Worm (Caenorhabditis elegans) whole organism, L4 larva: ENCODE data around the gene Y69E1A.4.
A peak's percentile ranks its signal among the peaks of the same experiment; 100 is the strongest.

Experiments used
- F10B5.3 ChIP-seq: sonication (generic microtip); optimal IDR thresholded peaks from 2 replicates; lab custom pipeline; 2016; ENCODE audit warnings: mild to moderate bottlenecking, missing genetic modification characterization, missing compliant biosample characterization
- F26F4.8 ChIP-seq: fragments of 200-800 bp; sonication (Bioruptor generic); conservative IDR thresholded peaks from 2 replicates; pipeline ENCODE4 v1.3.6; 2022; ENCODE audit warnings: missing genetic modification characterization, missing compliant biosample characterization
- F49E8.2 ChIP-seq: sonication (generic microtip); optimal IDR thresholded peaks from 2 replicates; lab custom pipeline; 2016; ENCODE audit warnings: missing compliant biosample characterization, mild to moderate bottlenecking, missing genetic modification characterization, borderline replicate concordance
- T26A8.4 ChIP-seq: fragments of 200-800 bp; sonication (Bioruptor generic); IDR thresholded peaks from 2 replicates; pipeline ENCODE4 v1.3.6; 2022; ENCODE audit warnings: missing genetic modification characterization, missing compliant biosample characterization
- Y105C5A.15 ChIP-seq: fragments of 200-800 bp; sonication (Bioruptor generic); IDR thresholded peaks from 2 replicates; pipeline ENCODE4 v1.3.6; 2022; ENCODE audit warnings: missing genetic modification characterization, missing compliant biosample characterization
- Y48G9A.11 ChIP-seq: fragments of 200-800 bp; sonication (Bioruptor generic); IDR thresholded peaks from 2 replicates; pipeline ENCODE4 v1.3.6; 2022; ENCODE audit warnings: missing genetic modification reagents, missing genetic modification characterization, missing compliant biosample characterization
- aly-2 ChIP-seq: sonication (generic microtip); optimal IDR thresholded peaks from 2 replicates; lab custom pipeline; 2018; ENCODE audit warnings: missing biosample characterization, missing genetic modification characterization
- ama-1 ChIP-seq: fragments of 150-350 bp; optimal IDR thresholded peaks from 2 replicates; lab custom pipeline; 2014; ENCODE audit warnings: inconsistent platforms, mixed read lengths
- attf-4 ChIP-seq: sonication (generic microtip); optimal IDR thresholded peaks from 3 replicates; lab custom pipeline; 2017; ENCODE audit warnings: missing biosample characterization, missing genetic modification characterization
- ces-1 ChIP-seq: fragments of 150-350 bp; sonication (generic microtip); optimal IDR thresholded peaks from 4 replicates; lab custom pipeline; 2014; ENCODE audit warnings: missing biosample characterization, missing genetic modification reagents, missing genetic modification characterization
- ctbp-1 ChIP-seq: fragments of 200-800 bp; sonication (Bioruptor generic); IDR thresholded peaks from 2 replicates; pipeline ENCODE4 v1.3.6; 2022; ENCODE audit warnings: missing genetic modification reagents, missing genetic modification characterization, missing compliant biosample characterization
- daf-19 ChIP-seq: fragments of 200-800 bp; sonication (Bioruptor generic); conservative IDR thresholded peaks from 2 replicates; pipeline ENCODE4 v1.3.6; 2022; ENCODE audit warnings: missing genetic modification characterization, missing compliant biosample characterization
- daf-8 ChIP-seq: fragments of 200-800 bp; sonication (Bioruptor generic); IDR thresholded peaks from 2 replicates; pipeline ENCODE4 v1.3.6; 2022; ENCODE audit warnings: missing genetic modification characterization, missing compliant biosample characterization
- dmd-6 ChIP-seq: fragments of 200-800 bp; sonication (Bioruptor generic); IDR thresholded peaks from 2 replicates; pipeline ENCODE4 v1.3.6; 2022; ENCODE audit warnings: missing genetic modification reagents, missing genetic modification characterization, missing compliant biosample characterization
- dmd-8 ChIP-seq: fragments of 200-800 bp; sonication (Bioruptor generic); IDR thresholded peaks from 2 replicates; pipeline ENCODE4 v1.3.6; 2022; ENCODE audit warnings: missing genetic modification characterization, missing compliant biosample characterization
- dmd-9 ChIP-seq: fragments of 200-800 bp; sonication (Bioruptor generic); IDR thresholded peaks from 2 replicates; pipeline ENCODE4 v1.3.6; 2022; ENCODE audit warnings: missing genetic modification reagents, missing genetic modification characterization, missing compliant biosample characterization
- dpl-1 ChIP-seq: fragments of 150-350 bp; optimal IDR thresholded peaks from 2 replicates; lab custom pipeline; 2014; ENCODE audit warnings: missing biosample characterization, missing genetic modification reagents, missing genetic modification characterization
- duxl-1 ChIP-seq: sonication (generic microtip); optimal IDR thresholded peaks from 2 replicates; lab custom pipeline; 2016; ENCODE audit warnings: mild to moderate bottlenecking, missing genetic modification characterization, moderate library complexity, missing compliant biosample characterization; ENCODE audit not compliant: poor library complexity
- dve-1 ChIP-seq: sonication (generic microtip); optimal IDR thresholded peaks from 2 replicates; lab custom pipeline; 2017; ENCODE audit warnings: antibody characterized with exemption, mild to moderate bottlenecking, missing genetic modification characterization, missing compliant biosample characterization; ENCODE audit not compliant: insufficient read depth
- egl-27 ChIP-seq: sonication (generic microtip); optimal IDR thresholded peaks from 3 replicates; lab custom pipeline; 2017; ENCODE audit warnings: missing biosample characterization, missing genetic modification reagents, missing genetic modification characterization
- fos-1 ChIP-seq: fragments of 150-350 bp; optimal IDR thresholded peaks from 2 replicates; lab custom pipeline; 2014; ENCODE audit warnings: missing biosample characterization, missing genetic modification characterization
- gei-8 ChIP-seq: fragments of 200-800 bp; sonication (Bioruptor generic); optimal IDR thresholded peaks from 2 replicates; lab custom pipeline; 2018; ENCODE audit warnings: mild to moderate bottlenecking, missing genetic modification characterization, missing compliant biosample characterization
- hmg-1.1 ChIP-seq: fragments of 200-800 bp; sonication (Bioruptor generic); IDR thresholded peaks from 2 replicates; pipeline ENCODE4 v1.3.6; 2022; ENCODE audit warnings: missing genetic modification reagents, missing genetic modification characterization, missing compliant biosample characterization
- jun-1 ChIP-seq: fragments of 150-350 bp; optimal IDR thresholded peaks from 2 replicates; lab custom pipeline; 2014; ENCODE audit warnings: missing biosample characterization, missing genetic modification reagents, missing genetic modification characterization
- lin-1 ChIP-seq: fragments of 200-800 bp; sonication (Bioruptor generic); IDR thresholded peaks from 2 replicates; pipeline ENCODE4 v1.3.6; 2022; ENCODE audit warnings: missing genetic modification reagents, missing genetic modification characterization, missing compliant biosample characterization
- lin-13 ChIP-seq: fragments of 150-350 bp; optimal IDR thresholded peaks from 2 replicates; lab custom pipeline; 2014; ENCODE audit warnings: missing biosample characterization, missing genetic modification reagents, missing genetic modification characterization
- lin-38 ChIP-seq: fragments of 200-800 bp; sonication (Bioruptor generic); IDR thresholded peaks from 2 replicates; pipeline ENCODE4 v1.3.6; 2022; ENCODE audit warnings: missing genetic modification reagents, missing genetic modification characterization, missing compliant biosample characterization
- lin-39 ChIP-seq: fragments of 150-350 bp; optimal IDR thresholded peaks from 2 replicates; lab custom pipeline; 2014; ENCODE audit warnings: missing biosample characterization, missing genetic modification reagents, missing genetic modification characterization
- madf-9 ChIP-seq: fragments of 200-800 bp; sonication (Bioruptor generic); conservative IDR thresholded peaks from 2 replicates; pipeline ENCODE4 v1.3.6; 2022; ENCODE audit warnings: missing genetic modification reagents, missing genetic modification characterization, missing compliant biosample characterization
- mdl-1 ChIP-seq, 2 experiments: fragments of 150-350 bp in 1 of 2; sonication (generic microtip) in 1 of 2; optimal IDR thresholded peaks; 2 replicates each; lab custom pipeline; 2014 to 2017; ENCODE audit warnings: missing biosample characterization in 2 of 2, missing genetic modification characterization in 2 of 2
- mdt-29 ChIP-seq: fragments of 200-800 bp; sonication (Bioruptor generic); IDR thresholded peaks from 2 replicates; pipeline ENCODE4 v1.3.6; 2022; ENCODE audit warnings: missing genetic modification reagents, missing genetic modification characterization, missing compliant biosample characterization
- mep-1 ChIP-seq: fragments of 150-350 bp; sonication (generic microtip); optimal IDR thresholded peaks from 3 replicates; lab custom pipeline; 2014; ENCODE audit warnings: missing biosample characterization, missing genetic modification characterization
- mes-2 ChIP-seq: sonication (generic microtip); optimal IDR thresholded peaks from 2 replicates; lab custom pipeline; 2016; ENCODE audit warnings: missing genotype, mild to moderate bottlenecking, missing genetic modification characterization, missing compliant biosample characterization; ENCODE audit not compliant: poor library complexity, severe bottlenecking
- mxl-2 ChIP-seq: fragments of 200-800 bp; sonication (Bioruptor generic); conservative IDR thresholded peaks from 2 replicates; pipeline ENCODE4 v1.3.6; 2022; ENCODE audit warnings: missing genetic modification reagents, missing genetic modification characterization, missing compliant biosample characterization
- nhr-10 ChIP-seq: fragments of 150-350 bp; optimal IDR thresholded peaks from 2 replicates; lab custom pipeline; 2014; ENCODE audit warnings: missing biosample characterization, missing genetic modification characterization
- nhr-11 ChIP-seq: fragments of 150-350 bp; optimal IDR thresholded peaks from 2 replicates; lab custom pipeline; 2014; ENCODE audit warnings: missing biosample characterization, missing genetic modification characterization
- nhr-111 ChIP-seq: fragments of 200-800 bp; sonication (Bioruptor generic); optimal IDR thresholded peaks from 2 replicates; lab custom pipeline; 2018; ENCODE audit warnings: mild to moderate bottlenecking, missing genetic modification characterization, missing compliant biosample characterization
- nhr-48 ChIP-seq: sonication (generic microtip); optimal IDR thresholded peaks from 2 replicates; lab custom pipeline; 2016; ENCODE audit warnings: mild to moderate bottlenecking, missing genetic modification characterization, missing compliant biosample characterization
- nhr-6 ChIP-seq: fragments of 150-350 bp; optimal IDR thresholded peaks from 2 replicates; lab custom pipeline; 2014; ENCODE audit warnings: missing biosample characterization, missing genetic modification characterization
- nhr-76 ChIP-seq: fragments of 150-350 bp; optimal IDR thresholded peaks from 2 replicates; lab custom pipeline; 2014; ENCODE audit warnings: missing biosample characterization, missing genetic modification characterization
- php-3 ChIP-seq: fragments of 200-800 bp; sonication (Bioruptor generic); IDR thresholded peaks from 2 replicates; pipeline ENCODE4 v1.3.6; 2022; ENCODE audit warnings: missing genetic modification reagents, missing genetic modification characterization, missing compliant biosample characterization
- pqm-1 ChIP-seq: sonication (generic microtip); optimal IDR thresholded peaks from 2 replicates; lab custom pipeline; 2017; ENCODE audit warnings: missing biosample characterization, missing genetic modification characterization
- rbr-2 ChIP-seq: sonication (generic microtip); optimal IDR thresholded peaks from 2 replicates; lab custom pipeline; 2016; ENCODE audit warnings: missing genotype, missing genetic modification characterization, missing compliant biosample characterization
- saeg-2 ChIP-seq: fragments of 200-800 bp; sonication (Bioruptor generic); IDR thresholded peaks from 2 replicates; pipeline ENCODE4 v1.3.6; 2022; ENCODE audit warnings: missing genetic modification reagents, missing genetic modification characterization, missing compliant biosample characterization
- skn-1 ChIP-seq: fragments of 150-350 bp; optimal IDR thresholded peaks from 2 replicates; lab custom pipeline; 2014; ENCODE audit warnings: missing biosample characterization, missing genetic modification characterization
- snpc-1.2 ChIP-seq: fragments of 200-800 bp; sonication (Bioruptor generic); IDR thresholded peaks from 2 replicates; pipeline ENCODE4 v1.3.6; 2022; ENCODE audit warnings: missing genetic modification reagents, missing genetic modification characterization, missing compliant biosample characterization
- spr-1 ChIP-seq: sonication (generic microtip); optimal IDR thresholded peaks from 2 replicates; lab custom pipeline; 2016; ENCODE audit warnings: mild to moderate bottlenecking, missing genetic modification characterization, missing compliant biosample characterization
- unc-39 ChIP-seq: sonication (generic microtip); optimal IDR thresholded peaks from 2 replicates; lab custom pipeline; 2017; ENCODE audit warnings: missing biosample characterization, missing genetic modification characterization
- zfp-2 ChIP-seq: sonication (generic microtip); optimal IDR thresholded peaks from 2 replicates; lab custom pipeline; 2016; ENCODE audit warnings: mild to moderate bottlenecking, missing genetic modification characterization, missing compliant biosample characterization
- zip-11 ChIP-seq: fragments of 200-800 bp; sonication (Bioruptor generic); IDR thresholded peaks from 2 replicates; pipeline ENCODE4 v1.3.6; 2022; ENCODE audit warnings: missing genetic modification characterization, missing compliant biosample characterization
- zip-2 ChIP-seq: fragments of 150-350 bp; optimal IDR thresholded peaks from 2 replicates; lab custom pipeline; 2014; ENCODE audit warnings: missing biosample characterization, missing genetic modification characterization
- ztf-11 ChIP-seq: fragments of 150-350 bp; optimal IDR thresholded peaks from 2 replicates; lab custom pipeline; 2014; ENCODE audit warnings: missing biosample characterization, missing genetic modification characterization

The Y69E1A.4 gene

DNA sequence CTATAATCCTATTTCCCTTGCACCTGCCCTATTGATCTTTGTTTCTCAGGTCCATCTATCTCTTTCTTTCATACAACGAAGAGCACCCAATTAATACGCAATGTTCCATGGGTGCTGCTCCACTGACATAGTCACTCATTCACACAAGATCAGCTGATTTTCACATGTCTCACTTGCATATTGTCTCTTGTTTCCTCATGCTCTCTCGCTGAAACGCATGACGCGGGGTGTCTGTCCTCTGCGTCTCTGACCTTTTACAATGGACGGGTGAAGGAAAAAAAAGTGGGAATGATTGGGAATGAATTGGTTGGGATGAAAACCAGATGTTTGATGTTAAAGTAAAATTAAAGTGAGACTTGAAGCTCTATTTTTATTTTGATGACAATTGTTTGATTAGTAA lies 19.7 kb upstream of the Y69E1A.4 start (continued):
- TF ChIP-seq snpc-1.2 (GFP tag; lab: Robert Waterston, UW) (peak; percentile 33; the same call in 1 of the 2 replicates), spr-1 (no peak), dve-1 (peak; percentile 79), dpl-1 (peak; percentile 59), daf-19 (GFP tag; lab: Robert Waterston, UW) (no peak), zip-2 (no peak), jun-1 (tag; lab: Kevin White, UChicago) (no peak), nhr-48 (tag; lab: Kevin White, UChicago) (peak; percentile 81), dmd-8 (GFP tag; lab: Robert Waterston, UW) (no peak), mes-2 (tag; lab: Kevin White, UChicago) (peak; percentile 75), nhr-6 (tag; lab: Kevin White, UChicago) (peak; percentile 67), dmd-9 (GFP tag; lab: Robert Waterston, UW) (no peak), mep-1 (tag; lab: Kevin White, UChicago) (peak; percentile 90), unc-39 (no peak), lin-13 (GFP tag; lab: Kevin White, UChicago) (peak; percentile 58), saeg-2 (GFP tag; lab: Robert Waterston, UW) (no peak), lin-38 (GFP tag; lab: Robert Waterston, UW) (no peak), hmg-1.1 (GFP tag; lab: Robert Waterston, UW) (peak; percentile 78), nhr-11 (tag; lab: Kevin White, UChicago) (peak; percentile 93), skn-1 (peak; percentile 9), fos-1 (tag; lab: Kevin White, UChicago) (no peak), zip-11 (GFP tag; lab: Robert Waterston, UW) (no peak), mdl-1 (tag; optimal IDR thresholded peaks at IDR 0.05; lab: Kevin White, UChicago) (peak; percentile 52 to 88), nhr-76 (tag; lab: Kevin White, UChicago) (no peak), egl-27 (no peak), nhr-10 (no peak), T26A8.4 (GFP tag; lab: Robert Waterston, UW) (peak; percentile 50; the same call in 1 of the 2 replicates), daf-8 (GFP tag; lab: Robert Waterston, UW) (no peak), nhr-111 (GFP tag; lab: Kevin White, UChicago) (no peak), ces-1 (GFP tag; lab: Kevin White, UChicago) (no peak), ctbp-1 (GFP tag; lab: Robert Waterston, UW) (peak; percentile 80), lin-1 (GFP tag; lab: Robert Waterston, UW) (0 out of 2 replicates have a peak, but pooled peaks have one; percentile 54), php-3 (GFP tag; lab: Robert Waterston, UW) (peak; percentile 44; the same call in 1 of the 2 replicates), F26F4.8 (GFP tag; lab: Robert Waterston, UW) (no peak), aly-2 (no peak), gei-8 (GFP tag; lab: Kevin White, UChicago) (peak; percentile 4), ama-1 (peak; percentile 77), attf-4 (tag; lab: Kevin White, UChicago) (peak; percentile 62), Y48G9A.11 (GFP tag; lab: Robert Waterston, UW) (no peak), F49E8.2 (tag; lab: Kevin White, UChicago) (no peak), duxl-1 (tag; lab: Kevin White, UChicago) (no peak), madf-9 (GFP tag; lab: Robert Waterston, UW) (peak; percentile 57; the same call in 1 of the 2 replicates), zfp-2 (tag; lab: Kevin White, UChicago) (no peak), rbr-2 (tag; lab: Kevin White, UChicago) (no peak), dmd-6 (GFP tag; lab: Robert Waterston, UW) (peak; percentile 88), Y105C5A.15 (GFP tag; lab: Robert Waterston, UW) (no peak), mxl-2 (peak; percentile 91), ztf-11 (no peak), pqm-1 (tag; lab: Kevin White, UChicago) (no peak), lin-39 (tag; lab: Kevin White, UChicago) (no peak), F10B5.3 (tag; lab: Kevin White, UChicago) (no peak), mdt-29 (peak; percentile 80)
